Worm (Caenorhabditis elegans): ENCODE data around the gene ZK632.2.
A peak's percentile ranks its signal among the peaks of the same experiment; 100 is the strongest.

ZK632.2 gene

DNA sequence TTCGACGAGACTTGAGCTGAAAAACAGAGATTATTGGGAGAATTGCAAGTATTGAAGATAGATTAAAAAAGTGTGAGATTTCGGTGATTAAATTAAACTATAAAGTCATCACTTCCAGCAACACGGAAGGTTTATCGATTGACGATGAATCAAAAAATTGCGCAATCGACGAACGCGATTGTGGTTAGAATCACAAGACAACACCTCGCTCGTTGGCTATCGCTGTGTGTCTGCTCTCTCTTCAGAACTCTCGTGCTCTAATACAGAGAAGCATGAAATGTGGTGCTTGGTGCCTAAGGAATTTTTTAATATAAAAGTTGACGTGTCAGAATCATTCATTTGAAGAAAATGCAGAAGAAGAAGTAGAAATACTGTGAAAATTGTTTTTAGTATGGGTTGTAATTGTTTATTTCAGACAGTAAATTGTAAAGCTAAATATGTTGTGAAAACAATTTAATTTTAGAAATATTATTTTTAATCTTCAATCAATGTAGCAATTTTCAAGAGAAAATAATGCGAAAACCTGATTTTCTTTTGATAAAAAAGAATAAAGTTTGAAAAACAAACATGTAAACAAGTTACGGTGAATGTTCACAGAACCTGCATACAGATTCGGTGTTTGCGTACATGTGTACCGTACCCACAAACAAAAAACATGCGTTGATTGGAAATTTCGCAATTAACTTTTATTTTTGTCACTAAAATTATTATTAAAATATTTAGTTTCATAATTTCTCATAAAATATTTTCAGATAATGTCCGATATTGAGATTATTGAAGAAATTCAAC is 28.4 kb downstream of the ZK632.2 start, which contains the start of the genes ZK632.10 and ZK632.11 (continued):
- TF ChIP-seq Y75B8A.6 (GFP tag; IDR thresholded peaks at IDR 0.05) (no peak), mxl-3 (GFP tag; optimal IDR thresholded peaks at IDR 0.05) (no peak), ceh-32 (tag; optimal IDR thresholded peaks at IDR 0.05; ENCODE audit: poor library complexity) (no peak), cey-2 (tag; optimal IDR thresholded peaks at IDR 0.05; ENCODE audit: borderline replicate concordance, insufficient read depth) (no peak), daf-12 (tag; optimal IDR thresholded peaks at IDR 0.05) (no peak), dmd-8 (GFP tag; IDR thresholded peaks at IDR 0.05) (no peak), nhr-11 (tag; optimal IDR thresholded peaks at IDR 0.05) (no peak), pha-4 (GFP tag; IDR thresholded peaks at IDR 0.05) (no peak), pha-4 (tag; optimal IDR thresholded peaks at IDR 0.05) (peak; percentile 87), zfp-2 (tag; optimal IDR thresholded peaks at IDR 0.05) (no peak), lin-13 (GFP tag; optimal IDR thresholded peaks at IDR 0.05) (no peak), fkh-10 (GFP tag; optimal IDR thresholded peaks at IDR 0.05) (no peak), ztf-11 (tag; optimal IDR thresholded peaks at IDR 0.05) (no peak), nhr-77 (tag; optimal IDR thresholded peaks at IDR 0.05) (no peak), ceh-20 (GFP tag; IDR thresholded peaks at IDR 0.05) (no peak), F26F4.8 (GFP tag; conservative IDR thresholded peaks at IDR 0.05) (no peak), T26A8.4 (GFP tag; IDR thresholded peaks at IDR 0.05) (no peak), lsy-2 (tag; optimal IDR thresholded peaks at IDR 0.05) (peak; percentile 61 to 98), egl-43 (GFP tag; IDR thresholded peaks at IDR 0.05) (no peak), gei-8 (GFP tag; optimal IDR thresholded peaks at IDR 0.05) (no peak), nhr-6 (tag; optimal IDR thresholded peaks at IDR 0.05) (no peak), lim-7 (GFP tag; IDR thresholded peaks at IDR 0.05) (peak; percentile 16; the same call in 1 of the 2 replicates), nhr-42 (GFP tag; IDR thresholded peaks at IDR 0.05) (no peak), zag-1 (tag; optimal IDR thresholded peaks at IDR 0.05) (no peak), nhr-28 (tag; optimal IDR thresholded peaks at IDR 0.05) (no peak), php-3 (GFP tag; IDR thresholded peaks at IDR 0.05) (no peak), F10B5.3 (tag; optimal IDR thresholded peaks at IDR 0.05) (no peak), ztf-7 (tag; optimal IDR thresholded peaks at IDR 0.05) (peak; percentile 28), saeg-2 (GFP tag; IDR thresholded peaks at IDR 0.05) (no peak), dve-1 (tag; optimal IDR thresholded peaks at IDR 0.05; ENCODE audit: insufficient read depth) (peak; percentile 44), tra-1 (GFP tag; IDR thresholded peaks at IDR 0.05) (no peak), dpl-1 (GFP tag; optimal IDR thresholded peaks at IDR 0.05) (peak; percentile 40), skn-1 (tag; optimal IDR thresholded peaks at IDR 0.05) (no peak), ctbp-1 (GFP tag; IDR thresholded peaks at IDR 0.05) (0 out of 2 replicates have a peak, but pooled peaks have one; percentile 28), nhr-48 (tag; optimal IDR thresholded peaks at IDR 0.05) (no peak), nhr-41 (GFP tag; IDR thresholded peaks at IDR 0.05) (no peak), lin-15B (tag; optimal IDR thresholded peaks at IDR 0.05) (no peak), duxl-1 (tag; optimal IDR thresholded peaks at IDR 0.05; ENCODE audit: poor library complexity) (no peak), hif-1 (tag; optimal IDR thresholded peaks at IDR 0.05) (no peak), D1046.2 (GFP tag; IDR thresholded peaks at IDR 0.05) (no peak), F49E8.2 (tag; optimal IDR thresholded peaks at IDR 0.05; ENCODE audit: borderline replicate concordance) (no peak), daf-8 (GFP tag; IDR thresholded peaks at IDR 0.05) (no peak), hmg-1.1 (GFP tag; IDR thresholded peaks at IDR 0.05) (no peak), F44E2.7 (GFP tag; IDR thresholded peaks at IDR 0.05) (no peak), jun-1 (tag; optimal IDR thresholded peaks at IDR 0.05) (no peak), Y48G9A.11 (GFP tag; IDR thresholded peaks at IDR 0.05) (no peak), lin-1 (GFP tag; IDR thresholded peaks at IDR 0.05) (0 out of 2 replicates have a peak, but pooled peaks have one; percentile 7), madf-9 (GFP tag; conservative IDR thresholded peaks at IDR 0.05) (no peak), nhr-102 (tag; optimal IDR thresholded peaks at IDR 0.05) (no peak), snpc-4 (tag; optimal IDR thresholded peaks at IDR 0.05) (no peak)

Data from whole organism, L4 larva.